Worm (Caenorhabditis elegans): ENCODE measurements around the gene ztf-31.

- no peak for TF ChIP-seq zim-3 (tag; optimal IDR thresholded peaks at IDR 0.05)
- no peak for TF ChIP-seq hlh-26 (GFP tag; conservative IDR thresholded peaks at IDR 0.05)
- no peak for TF ChIP-seq ceh-40 (GFP tag; IDR thresholded peaks at IDR 0.05)
- TF ChIP-seq ztf-6 (GFP tag; IDR thresholded peaks at IDR 0.05), result no peak
- no peak for TF ChIP-seq sea-2 (GFP tag; IDR thresholded peaks at IDR 0.05)
- no peak for TF ChIP-seq snpc-4 (GFP tag; optimal IDR thresholded peaks at IDR 0.05)
- TF ChIP-seq snpc-4 (tag; optimal IDR thresholded peaks at IDR 0.05), result no peak
- no peak for TF ChIP-seq nhr-120 (GFP tag; IDR thresholded peaks at IDR 0.05)
- TF ChIP-seq him-1 (tag; optimal IDR thresholded peaks at IDR 0.05), result no peak
- no peak for TF ChIP-seq ekl-4 (GFP tag; IDR thresholded peaks at IDR 0.05)
- no peak for TF ChIP-seq T07F8.4 (tag; optimal IDR thresholded peaks at IDR 0.05)
- no peak for TF ChIP-seq F23B12.7 (tag; optimal IDR thresholded peaks at IDR 0.05; ENCODE audit: insufficient read depth)
- no peak for TF ChIP-seq tlf-1 (GFP tag; optimal IDR thresholded peaks at IDR 0.05)
- TF ChIP-seq nhr-90 (tag; optimal IDR thresholded peaks at IDR 0.05), result no peak
Measured at ce11 chrIII:7223029-7223428, 18.1 kb upstream of the ztf-31 start, which contains the start of gene der-2.

All from whole organism, young adult.